Worm (Caenorhabditis elegans) whole organism, L4/young adult: ENCODE measurements around the gene R13A5.10.

ENCODE experiments used
- W03F9.2 ChIP-seq: fragments of 150-350 bp; optimal IDR thresholded peaks from 2 replicates; lab custom pipeline; 2014; ENCODE audit warnings: missing biosample characterization, missing genetic modification characterization
- dao-5 ChIP-seq: sonication (generic microtip); optimal IDR thresholded peaks from 2 replicates; lab custom pipeline; 2016; ENCODE audit warnings: missing genotype, missing genetic modification characterization, moderate library complexity, missing compliant biosample characterization

ce11 chrIII:7559869-7560268, 22.9 kb downstream of the R13A5.10 start:
- TF ChIP-seq W03F9.2 (tag; lab: Kevin White, UChicago): no peak
- no peak for TF ChIP-seq dao-5 (tag; lab: Kevin White, UChicago)
